Fruit fly (Drosophila melanogaster) whole organism, prepupa: Measurements from ENCODE around the gene Sas-6.

Experiments
- Blimp-1 ChIP-seq: fragments of 200-800 bp; sonication (Bioruptor generic); optimal IDR thresholded peaks from 3 replicates; lab custom pipeline; 2017; ENCODE audit warnings: missing biosample characterization, missing genetic modification characterization, mild to moderate bottlenecking, moderate library complexity, missing genetic modification reagents
- CG10631 ChIP-seq: fragments of 200-800 bp; sonication (Bioruptor generic); optimal IDR thresholded peaks from 2 replicates; lab custom pipeline; 2016; ENCODE audit warnings: missing biosample characterization, missing genetic modification characterization
- CG10669 ChIP-seq: fragments of 200-800 bp; sonication (Bioruptor generic); optimal IDR thresholded peaks from 3 replicates; lab custom pipeline; 2018; ENCODE audit warnings: missing biosample characterization, mild to moderate bottlenecking, missing genetic modification characterization, moderate library complexity
- CG11762 ChIP-seq: fragments of 200-800 bp; sonication (Bioruptor generic); optimal IDR thresholded peaks from 3 replicates; lab custom pipeline; 2016; ENCODE audit warnings: missing biosample characterization, missing genetic modification characterization; ENCODE audit not compliant: insufficient read depth
- CG11902 ChIP-seq: fragments of 200-800 bp; sonication (Bioruptor generic); optimal IDR thresholded peaks from 3 replicates; lab custom pipeline; 2016; ENCODE audit warnings: missing biosample characterization, missing genetic modification characterization
- CG1621 ChIP-seq: fragments of 200-800 bp; sonication (Bioruptor generic); optimal IDR thresholded peaks from 3 replicates; lab custom pipeline; 2018; ENCODE audit warnings: missing biosample characterization, mild to moderate bottlenecking, missing genetic modification characterization
- CG16779 ChIP-seq: fragments of 200-800 bp; sonication (Bioruptor generic); optimal IDR thresholded peaks from 3 replicates; lab custom pipeline; 2017; ENCODE audit warnings: missing biosample characterization, mild to moderate bottlenecking, missing genetic modification characterization
- CG3032 ChIP-seq: fragments of 200-800 bp; optimal IDR thresholded peaks from 2 replicates; lab custom pipeline; 2019; ENCODE audit warnings: missing biosample characterization, mild to moderate bottlenecking, missing genetic modification characterization, moderate library complexity
- CG31627 ChIP-seq: fragments of 200-800 bp; sonication (Bioruptor generic); optimal IDR thresholded peaks from 3 replicates; lab custom pipeline; 2016; ENCODE audit warnings: missing biosample characterization, missing genetic modification characterization
- CG32006 ChIP-seq: fragments of 200-800 bp; sonication (Bioruptor generic); optimal IDR thresholded peaks from 3 replicates; lab custom pipeline; 2017; ENCODE audit warnings: missing biosample characterization, mild to moderate bottlenecking, missing genetic modification characterization
- CG3919 ChIP-seq: fragments of 200-800 bp; sonication (Bioruptor generic); optimal IDR thresholded peaks from 3 replicates; lab custom pipeline; 2016; ENCODE audit warnings: missing biosample characterization, missing genetic modification characterization
- CG6276 ChIP-seq: fragments of 200-800 bp; sonication (Bioruptor generic); optimal IDR thresholded peaks from 2 replicates; lab custom pipeline; 2017; ENCODE audit warnings: missing biosample characterization, mild to moderate bottlenecking, missing genetic modification characterization
- CG7368 ChIP-seq: fragments of 200-800 bp; sonication (Bioruptor generic); optimal IDR thresholded peaks from 3 replicates; lab custom pipeline; 2016; ENCODE audit warnings: missing biosample characterization, missing genetic modification characterization
- CG8119 ChIP-seq: fragments of 200-800 bp; sonication (Bioruptor generic); IDR thresholded peaks from 3 replicates; pipeline ENCODE4 v1.3.6; 2022; ENCODE audit warnings: missing biosample characterization, missing genetic modification characterization
- CG9139 ChIP-seq: fragments of 200-800 bp; sonication (Bioruptor generic); optimal IDR thresholded peaks from 3 replicates; lab custom pipeline; 2017; ENCODE audit warnings: missing biosample characterization, mild to moderate bottlenecking, missing genetic modification characterization
- Eip75B ChIP-seq: fragments of 200-800 bp; sonication (Bioruptor generic); optimal IDR thresholded peaks from 3 replicates; lab custom pipeline; 2016; ENCODE audit warnings: missing biosample characterization, missing genetic modification characterization
- Eip78C ChIP-seq: fragments of 200-800 bp; sonication (Bioruptor generic); peaks from one replicate; lab custom pipeline; 2016; ENCODE audit warnings: missing biosample characterization, missing genetic modification characterization
- Eip93F ChIP-seq: fragments of 200-800 bp; sonication (Bioruptor generic); optimal IDR thresholded peaks from 2 replicates; lab custom pipeline; 2016; ENCODE audit warnings: missing biosample characterization, mild to moderate bottlenecking, missing genetic modification characterization
- Ets21C ChIP-seq: fragments of 200-800 bp; sonication (Bioruptor generic); optimal IDR thresholded peaks from 3 replicates; lab custom pipeline; 2016; ENCODE audit warnings: missing biosample characterization, missing genetic modification characterization
- Ets96B ChIP-seq: fragments of 200-800 bp; optimal IDR thresholded peaks from 2 replicates; lab custom pipeline; 2019; ENCODE audit warnings: missing biosample characterization, mild to moderate bottlenecking, missing genetic modification characterization, moderate library complexity
- Hr39 ChIP-seq: fragments of 200-800 bp; sonication (Bioruptor generic); optimal IDR thresholded peaks from 2 replicates; lab custom pipeline; 2016; ENCODE audit warnings: missing biosample characterization, missing genetic modification characterization
- Lpt ChIP-seq: fragments of 200-800 bp; sonication (Bioruptor generic); optimal IDR thresholded peaks from 3 replicates; lab custom pipeline; 2016; ENCODE audit warnings: missing biosample characterization, missing genetic modification characterization
- Sox102F ChIP-seq: fragments of 200-800 bp; sonication (Bioruptor generic); optimal IDR thresholded peaks from 2 replicates; lab custom pipeline; 2016; ENCODE audit warnings: missing biosample characterization, mild to moderate bottlenecking, missing genetic modification characterization
- Sox14 ChIP-seq: fragments of 200-800 bp; sonication (Bioruptor generic); optimal IDR thresholded peaks from 3 replicates; lab custom pipeline; 2016; ENCODE audit warnings: missing biosample characterization, missing genetic modification characterization
- Sox15 ChIP-seq: fragments of 200-800 bp; sonication (Bioruptor generic); optimal IDR thresholded peaks from 3 replicates; lab custom pipeline; 2016; ENCODE audit warnings: missing biosample characterization, missing genetic modification characterization
- achi ChIP-seq: fragments of 200-800 bp; sonication (Bioruptor generic); optimal IDR thresholded peaks from 3 replicates; lab custom pipeline; 2016; ENCODE audit warnings: missing biosample characterization, missing genetic modification characterization
- acj6 ChIP-seq: fragments of 200-800 bp; sonication (Bioruptor generic); optimal IDR thresholded peaks from 3 replicates; lab custom pipeline; 2016; ENCODE audit warnings: missing biosample characterization, missing genetic modification characterization
- cyc ChIP-seq: fragments of 200-800 bp; sonication (Bioruptor generic); optimal IDR thresholded peaks from 3 replicates; lab custom pipeline; 2016; ENCODE audit warnings: missing biosample characterization, missing genetic modification characterization
- eg ChIP-seq: fragments of 200-800 bp; sonication (Bioruptor generic); IDR thresholded peaks from 3 replicates; pipeline ENCODE4 v1.3.6; 2022; ENCODE audit warnings: missing biosample characterization, missing genetic modification characterization
- esn ChIP-seq: fragments of 200-800 bp; sonication (Bioruptor generic); optimal IDR thresholded peaks from 2 replicates; lab custom pipeline; 2016; ENCODE audit warnings: missing biosample characterization, mild to moderate bottlenecking, missing genetic modification characterization, moderate library complexity
- fkh ChIP-seq: fragments of 200-800 bp; sonication (Bioruptor generic); optimal IDR thresholded peaks from 3 replicates; lab custom pipeline; 2017; ENCODE audit warnings: missing biosample characterization, mild to moderate bottlenecking, missing genetic modification characterization, moderate library complexity
- lz ChIP-seq: fragments of 200-800 bp; sonication (Bioruptor generic); optimal IDR thresholded peaks from 3 replicates; lab custom pipeline; 2016; ENCODE audit warnings: missing biosample characterization, missing genetic modification characterization
- net ChIP-seq: fragments of 200-800 bp; sonication (Bioruptor generic); optimal IDR thresholded peaks from 3 replicates; lab custom pipeline; 2016; ENCODE audit warnings: missing biosample characterization, missing genetic modification characterization
- spab ChIP-seq: fragments of 200-800 bp; sonication (Bioruptor generic); optimal IDR thresholded peaks from 2 replicates; lab custom pipeline; 2017; ENCODE audit warnings: missing biosample characterization, mild to moderate bottlenecking, missing genetic modification characterization, missing genetic modification reagents
- topi ChIP-seq: fragments of 200-800 bp; sonication (Bioruptor generic); optimal IDR thresholded peaks from 3 replicates; lab custom pipeline; 2016; ENCODE audit warnings: missing biosample characterization, missing genetic modification characterization
- vri ChIP-seq: fragments of 200-800 bp; sonication (Bioruptor generic); optimal IDR thresholded peaks from 3 replicates; lab custom pipeline; 2016; ENCODE audit warnings: missing biosample characterization, mild to moderate bottlenecking, missing genetic modification characterization

Gene Sas-6

DNA sequence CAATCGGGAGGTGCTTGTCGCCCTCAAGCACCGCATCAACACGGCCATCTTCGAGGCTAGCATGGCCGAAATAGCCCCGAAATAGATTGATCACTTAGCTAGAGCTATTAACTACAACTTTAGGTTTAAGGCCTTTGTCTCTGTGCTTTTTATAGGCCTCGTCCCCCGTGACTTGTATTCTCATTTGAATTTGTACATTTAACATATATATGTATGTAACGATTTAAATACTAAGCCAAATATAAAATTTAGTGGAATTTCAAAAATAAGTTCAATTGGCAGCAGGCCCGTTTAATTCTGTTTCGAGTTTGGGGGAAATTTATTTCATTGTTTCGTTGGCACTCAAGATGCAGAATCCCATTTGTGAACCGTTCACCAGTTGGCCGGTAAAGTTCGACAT lies 4.3 kb downstream of the Sas-6 start, which contains the start of gene CG34298:
CG34298 (plus strand) TSS at position 301 of the 400 bp plus-strand sequence.
- TF ChIP-seq CG1621 (tag; lab: Kevin White, UChicago) (no peak), eg (GFP tag; lab: Robert Waterston, UW) (no peak)
- TF ChIP-seq, all 60 proteins: peak for 0

DNA sequence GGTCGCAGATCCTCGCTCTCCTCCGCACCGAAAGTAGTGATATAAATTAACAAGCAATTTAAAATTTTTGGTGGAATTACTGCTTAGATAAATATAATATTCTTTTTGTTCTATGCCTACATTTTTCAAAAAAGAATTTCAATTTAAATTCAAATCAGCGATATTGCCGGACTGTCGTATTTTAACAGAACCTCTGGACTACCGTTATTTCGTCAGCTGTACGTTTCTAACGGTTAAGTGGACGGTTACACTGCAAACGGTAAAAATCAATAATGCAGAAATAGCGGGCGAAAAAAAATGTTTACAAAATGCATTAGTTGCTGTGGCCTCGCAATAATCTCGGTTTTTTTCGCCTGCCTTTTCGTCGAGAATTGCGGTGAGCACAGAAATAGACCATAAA lies 5.1 kb downstream of the Sas-6 start, which contains the start of gene Tace:
Tace (plus strand) TSS at position 245 of the 400 bp plus-strand sequence.
- TF ChIP-seq CG11902 (GFP tag; lab: Kevin White, UChicago) (no peak), CG11762 (GFP tag; lab: Kevin White, UChicago) (no peak), CG8119 (GFP tag; lab: Robert Waterston, UW) (no peak), Eip75B (GFP tag; lab: Kevin White, UChicago) (no peak), CG6276 (GFP tag; lab: Kevin White, UChicago) (no peak)

dm6 chr3R:30004648-30005047 lies 9.5 kb downstream of the Sas-6 start, which contains the start of the genes Nlp and Nph:
TSS of gene Nlp (plus strand) at chr3R:30004785.
TSS of gene Nph (minus strand) at chr3R:30004861.
- peak; percentile 27 for TF ChIP-seq Hr39 (GFP tag; lab: Kevin White, UChicago)
- TF ChIP-seq lz (GFP tag; lab: Kevin White, UChicago), result peak; percentile 22
- TF ChIP-seq Ets21C, result no peak
- TF ChIP-seq vri (GFP tag; lab: Kevin White, UChicago), result no peak
- TF ChIP-seq CG3919 (GFP tag; lab: Kevin White, UChicago), result peak; percentile 20
- no peak for TF ChIP-seq Sox102F (GFP tag; lab: Kevin White, UChicago)
- peak; percentile 12 for TF ChIP-seq topi (GFP tag; lab: Kevin White, UChicago)
- peak; percentile 44 for TF ChIP-seq Eip78C (GFP tag; lab: Kevin White, UChicago)
- no peak for TF ChIP-seq Sox15 (GFP tag; lab: Kevin White, UChicago)
- TF ChIP-seq spab, result no peak
- peak; percentile 13 for TF ChIP-seq CG31627 (GFP tag; lab: Kevin White, UChicago)
- TF ChIP-seq CG3032 (tag; lab: Kevin White, UChicago), result peak; percentile 4
- no peak for TF ChIP-seq Blimp-1 (GFP tag; lab: Kevin White, UChicago)
- no peak for TF ChIP-seq CG7368
- peak; percentile 63 for TF ChIP-seq CG1621 (tag; lab: Kevin White, UChicago)
- no peak for TF ChIP-seq net (GFP tag; lab: Kevin White, UChicago)
- no peak for TF ChIP-seq CG9139 (GFP tag; lab: Kevin White, UChicago)
- no peak for TF ChIP-seq eg (GFP tag; lab: Robert Waterston, UW)
- TF ChIP-seq Lpt, result no peak
- TF ChIP-seq Sox14 (GFP tag; lab: Kevin White, UChicago), result peak; percentile 62
- no peak for TF ChIP-seq Ets96B (tag; lab: Kevin White, UChicago)
- TF ChIP-seq Eip93F, result no peak
- TF ChIP-seq CG10669 (GFP tag; lab: Kevin White, UChicago), result no peak
- no peak for TF ChIP-seq Eip75B (GFP tag; lab: Kevin White, UChicago)
- TF ChIP-seq CG10631, result no peak
- no peak for TF ChIP-seq achi (GFP tag; lab: Kevin White, UChicago)
- TF ChIP-seq fkh (GFP tag; lab: Kevin White, UChicago), result no peak
- TF ChIP-seq CG16779 (tag; lab: Kevin White, UChicago), result no peak
- TF ChIP-seq cyc (GFP tag; lab: Kevin White, UChicago), result peak; percentile 17
- TF ChIP-seq acj6 (GFP tag; lab: Kevin White, UChicago), result no peak
- TF ChIP-seq esn, result peak; percentile 34
- TF ChIP-seq CG32006 (GFP tag; lab: Kevin White, UChicago), result no peak
- no peak for TF ChIP-seq CG6276 (GFP tag; lab: Kevin White, UChicago)
- TF ChIP-seq, all 60 proteins: peak for 11
